Fruit fly (Drosophila melanogaster): Measurements from ENCODE around the gene Nrg.

The Nrg gene

dm6 chrX:8558762-8559172, 41.6 kb downstream of the Nrg start, which contains the start of gene IntS4 (continued):
- TF ChIP-seq Dref (GFP tag; IDR thresholded peaks at IDR 0.05): peak; percentile 69
- TF ChIP-seq CG6654 (GFP tag; optimal IDR thresholded peaks at IDR 0.05): no peak
- no peak for TF ChIP-seq CG17912 (GFP tag; optimal IDR thresholded peaks at IDR 0.05)
- no peak for TF ChIP-seq lov (optimal IDR thresholded peaks at IDR 0.05)
- no peak for TF ChIP-seq lov (GFP tag; IDR thresholded peaks at IDR 0.05)
- no peak for TF ChIP-seq Lim3 (GFP tag; IDR thresholded peaks at IDR 0.05)
- peak; percentile 52 for TF ChIP-seq CG8388 (GFP tag; optimal IDR thresholded peaks at IDR 0.05)
- no peak for TF ChIP-seq Hr78 (GFP tag; optimal IDR thresholded peaks at IDR 0.05)
- TF ChIP-seq CG5245 (GFP tag; optimal IDR thresholded peaks at IDR 0.05): peak; percentile 4
- no peak for TF ChIP-seq Elba2 (GFP tag; optimal IDR thresholded peaks at IDR 0.05)
- TF ChIP-seq Vsx1 (GFP tag; optimal IDR thresholded peaks at IDR 0.05): peak; percentile 41
- no peak for TF ChIP-seq emc (GFP tag; optimal IDR thresholded peaks at IDR 0.05)
- no peak for TF ChIP-seq sd (tag; optimal IDR thresholded peaks at IDR 0.05)
- no peak for TF ChIP-seq CG5953 (GFP tag; IDR thresholded peaks at IDR 0.05)
- TF ChIP-seq CG16863 (GFP tag; optimal IDR thresholded peaks at IDR 0.05): no peak
- TF ChIP-seq CG15073 (GFP tag; optimal IDR thresholded peaks at IDR 0.05): no peak
- peak; percentile 17 for TF ChIP-seq BtbVII (GFP tag; optimal IDR thresholded peaks at IDR 0.05)
- 0 out of 2 replicates have a peak, but pooled peaks have one; percentile 17 for TF ChIP-seq wdn (GFP tag; IDR thresholded peaks at IDR 0.05)
- TF ChIP-seq dpn (GFP tag; optimal IDR thresholded peaks at IDR 0.05): peak; percentile 39 to 82
- no peak for TF ChIP-seq pan (optimal IDR thresholded peaks at IDR 0.05)
- TF ChIP-seq pan (GFP tag; optimal IDR thresholded peaks at IDR 0.05 in 1 of 2, IDR thresholded peaks at IDR 0.05 in 1 of 2): peak in 1 of 2 experiments; percentile 54
- TF ChIP-seq en (GFP tag; optimal IDR thresholded peaks at IDR 0.05): no peak
- 0 out of 3 replicates have a peak, but pooled peaks have one; percentile 49 for TF ChIP-seq CG11695 (GFP tag; IDR thresholded peaks at IDR 0.05)
- peak; percentile 1 for TF ChIP-seq CG18011 (GFP tag; optimal IDR thresholded peaks at IDR 0.05)
- peak; percentile 2 for TF ChIP-seq CG9609 (GFP tag; optimal IDR thresholded peaks at IDR 0.05)
- no peak for TF ChIP-seq abd-A (tag; optimal IDR thresholded peaks at IDR 0.05)
- peak; percentile 41; the same call in 1 of the 2 replicates for TF ChIP-seq HLH3B (GFP tag; IDR thresholded peaks at IDR 0.05)
- TF ChIP-seq CG10979 (tag; optimal IDR thresholded peaks at IDR 0.05): peak; percentile 53
- TF ChIP-seq peb (GFP tag; IDR thresholded peaks at IDR 0.05): no peak
- peak; percentile 66 for TF ChIP-seq CG15696 (tag; optimal IDR thresholded peaks at IDR 0.05)
- no peak for TF ChIP-seq ab (GFP tag; optimal IDR thresholded peaks at IDR 0.05)
- TF ChIP-seq CG18619 (GFP tag; optimal IDR thresholded peaks at IDR 0.05): peak; percentile 42
- no peak for TF ChIP-seq Taf1 (GFP tag; IDR thresholded peaks at IDR 0.05)
- no peak for TF ChIP-seq gsb (GFP tag; IDR thresholded peaks at IDR 0.05)
- TF ChIP-seq CG8924 (tag; optimal IDR thresholded peaks at IDR 0.05): peak; percentile 71
- TF ChIP-seq rib (GFP tag; IDR thresholded peaks at IDR 0.05): 0 out of 2 replicates have a peak, but pooled peaks have one; percentile 35
- peak; percentile 59; the same call in 1 of the 3 replicates for TF ChIP-seq ken (GFP tag; IDR thresholded peaks at IDR 0.05)
- peak; percentile 50 for TF ChIP-seq unpg (GFP tag; optimal IDR thresholded peaks at IDR 0.05)
- peak; percentile 3 for TF ChIP-seq Atf3 (GFP tag; optimal IDR thresholded peaks at IDR 0.05)
- no peak for TF ChIP-seq CG8765 (GFP tag; IDR thresholded peaks at IDR 0.05)
- TF ChIP-seq CG7963 (GFP tag; IDR thresholded peaks at IDR 0.05; ENCODE audit: partially characterized antibody): peak; percentile 77
- TF ChIP-seq CG4617 (GFP tag; optimal IDR thresholded peaks at IDR 0.05; ENCODE audit: borderline replicate concordance): peak; percentile 51
- no peak for TF ChIP-seq CG7745 (tag; optimal IDR thresholded peaks at IDR 0.05)
- TF ChIP-seq nau (GFP tag; optimal IDR thresholded peaks at IDR 0.05): no peak
- TF ChIP-seq tx (GFP tag; optimal IDR thresholded peaks at IDR 0.05): no peak
- 0 out of 2 replicates have a peak, but pooled peaks have one; percentile 11 for TF ChIP-seq ttk (GFP tag; IDR thresholded peaks at IDR 0.05)
- TF ChIP-seq CG12071 (GFP tag; optimal IDR thresholded peaks at IDR 0.05): no peak
- peak; percentile 33 for TF ChIP-seq CG17385 (GFP tag; optimal IDR thresholded peaks at IDR 0.05)
- peak; percentile 72 for TF ChIP-seq grau (tag; optimal IDR thresholded peaks at IDR 0.05)
- TF ChIP-seq C15 (GFP tag; IDR thresholded peaks at IDR 0.05): no peak
- TF ChIP-seq Ada2b (GFP tag; IDR thresholded peaks at IDR 0.05): peak; percentile 58
- no peak for TF ChIP-seq Ravus (GFP tag; IDR thresholded peaks at IDR 0.05)
